Fruit fly (Drosophila melanogaster): ENCODE results near the gene CG43675.

dm6 chr3R:9346539-9346938, 8.8 kb upstream of the CG43675 start:
- TF ChIP-seq Pif1A (GFP tag; optimal IDR thresholded peaks at IDR 0.05) (peak; percentile 0), gl (tag; optimal IDR thresholded peaks at IDR 0.05) (no peak), CG15710 (tag; optimal IDR thresholded peaks at IDR 0.05) (peak; percentile 64), Pif1B (GFP tag; optimal IDR thresholded peaks at IDR 0.05) (peak; percentile 0)

Data from whole organism, pupa.